Worm (Caenorhabditis elegans): ENCODE results near the gene R03H10.1.

DNA sequence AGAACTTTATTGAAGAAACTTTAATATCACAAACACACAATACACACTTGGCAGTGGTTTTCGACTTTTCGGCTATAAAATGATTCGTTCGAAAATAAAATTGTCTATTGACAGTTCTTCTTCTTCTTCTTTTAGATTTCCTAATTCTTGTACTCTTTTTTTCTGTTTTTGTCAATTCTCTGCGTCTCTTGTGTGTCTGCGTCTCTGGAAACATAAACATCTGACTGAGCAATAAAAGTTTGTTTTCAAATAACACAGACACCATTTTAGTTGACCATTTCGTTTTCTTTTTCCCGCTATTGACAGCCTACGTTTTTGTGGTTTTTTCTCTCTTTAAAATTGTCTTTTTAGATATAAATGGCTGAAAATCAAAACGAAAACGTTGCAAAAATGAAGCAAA is at the start of gene R03H10.1:
- TF ChIP-seq mec-3 (tag; optimal IDR thresholded peaks at IDR 0.05; ENCODE audit: borderline replicate concordance) (no peak), che-1 (tag; optimal IDR thresholded peaks at IDR 0.05) (no peak), ets-4 (tag; optimal IDR thresholded peaks at IDR 0.05) (no peak), lim-6 (tag; optimal IDR thresholded peaks at IDR 0.05) (no peak), lin-11 (tag; optimal IDR thresholded peaks at IDR 0.05) (no peak), fax-1 (tag; optimal IDR thresholded peaks at IDR 0.05) (no peak)
